Fruit fly (Drosophila melanogaster): Measurements from ENCODE around the gene Pld3.

Gene Pld3

dm6 chr2L:21202702-21203101 lies 44.1 kb downstream of the Pld3 start, which contains the start of gene CG31988:
CG31988 (minus strand) TSS chr2L:21202802.
- TF ChIP-seq CTCF (optimal IDR thresholded peaks at IDR 0.05): no peak
- TF ChIP-seq CG8478 (optimal IDR thresholded peaks at IDR 0.05): no peak

dm6 chr2L:21206193-21206592 lies 47.5 kb downstream of the Pld3 start, which contains the start of gene clumsy:
clumsy (plus strand) TSS chr2L:21206493.
- TF ChIP-seq CTCF (optimal IDR thresholded peaks at IDR 0.05): no peak
- no peak for TF ChIP-seq CG8478 (optimal IDR thresholded peaks at IDR 0.05)
